Fruit fly (Drosophila melanogaster): ENCODE results near the gene AnxB9.

Gene AnxB9

DNA sequence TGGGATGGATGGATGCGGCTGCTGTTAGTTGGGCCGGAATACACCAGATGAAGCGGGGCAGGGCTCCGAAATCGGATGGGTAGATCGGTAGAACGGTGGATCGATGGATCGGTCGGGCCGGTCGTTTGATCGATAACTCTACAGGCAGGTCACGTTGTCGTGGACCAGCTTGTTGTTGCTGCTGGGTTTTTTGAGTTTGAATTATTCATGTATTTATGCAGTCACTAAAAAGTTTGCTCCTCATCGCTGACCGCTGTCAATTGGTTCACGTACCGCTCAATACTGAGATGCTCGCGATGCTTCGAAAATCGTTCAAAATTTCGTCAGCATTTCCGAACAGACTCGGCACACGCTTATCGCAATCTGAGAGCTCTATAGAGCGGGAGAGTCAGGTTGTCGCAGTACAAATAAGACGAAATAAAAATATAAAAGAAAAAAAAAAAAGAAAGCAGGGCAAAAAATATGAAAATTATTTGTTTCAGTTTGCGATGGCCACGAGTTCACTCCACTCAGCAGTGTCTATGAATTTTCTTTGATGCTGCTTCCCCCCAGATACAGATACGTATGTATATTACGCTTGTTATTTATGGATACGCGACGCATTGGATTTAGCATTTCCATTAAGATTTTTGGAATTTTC, 41.0 kb upstream of the AnxB9 start, which contains the start of gene peg:
Gene peg (minus strand): TSS at position 262 of the 640 bp plus-strand sequence.
- TF ChIP-seq Hr96 (GFP tag; optimal IDR thresholded peaks at IDR 0.05): peak; percentile 0
- no peak for TF ChIP-seq cnc (optimal IDR thresholded peaks at IDR 0.05)
- no peak for TF ChIP-seq CG7101 (tag; optimal IDR thresholded peaks at IDR 0.05)
- TF ChIP-seq Clk (GFP tag; optimal IDR thresholded peaks at IDR 0.05): no peak
- peak; percentile 16 for TF ChIP-seq cic (GFP tag; optimal IDR thresholded peaks at IDR 0.05)
- TF ChIP-seq CG12768 (GFP tag; optimal IDR thresholded peaks at IDR 0.05): peak; percentile 39
- no peak for TF ChIP-seq kay (GFP tag; ENCODE audit: borderline replicate concordance)
- no peak for TF ChIP-seq pad (GFP tag; optimal IDR thresholded peaks at IDR 0.05)
- TF ChIP-seq tj (GFP tag; optimal IDR thresholded peaks at IDR 0.05): peak; percentile 6
- TF ChIP-seq CG11617 (GFP tag; optimal IDR thresholded peaks at IDR 0.05): no peak
- TF ChIP-seq CG33017 (tag; optimal IDR thresholded peaks at IDR 0.05): peak; percentile 24
- no peak for TF ChIP-seq bab1 (GFP tag; optimal IDR thresholded peaks at IDR 0.05)
- TF ChIP-seq CG5204 (GFP tag; optimal IDR thresholded peaks at IDR 0.05): no peak

DNA sequence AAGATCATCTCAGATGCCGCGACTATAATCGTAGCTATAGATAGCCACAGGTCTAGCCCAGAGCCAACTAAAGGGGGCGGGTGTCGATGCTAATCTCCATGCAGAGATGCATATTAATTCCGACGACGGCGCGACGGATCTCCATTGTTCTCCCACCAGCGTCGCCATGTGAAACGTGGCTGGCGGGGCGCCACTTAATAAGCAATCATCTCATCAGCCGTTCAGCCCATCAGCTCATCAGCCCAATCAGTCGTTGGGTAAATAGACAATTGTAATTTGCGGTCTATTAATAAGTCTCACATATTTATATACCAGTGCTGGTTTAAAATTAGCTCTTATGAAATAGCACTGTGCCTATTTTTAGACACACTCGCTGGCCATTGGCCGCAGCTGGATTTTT, 39.5 kb upstream of the AnxB9 start:
- TF ChIP-seq kay (GFP tag; ENCODE audit: borderline replicate concordance): no peak
- TF ChIP-seq cic (GFP tag; optimal IDR thresholded peaks at IDR 0.05): no peak
- TF ChIP-seq tj (GFP tag; optimal IDR thresholded peaks at IDR 0.05): no peak
- no peak for TF ChIP-seq CG5204 (GFP tag; optimal IDR thresholded peaks at IDR 0.05)
- no peak for TF ChIP-seq ovo (GFP tag; optimal IDR thresholded peaks at IDR 0.05)
- no peak for TF ChIP-seq pad (GFP tag; optimal IDR thresholded peaks at IDR 0.05)
- no peak for TF ChIP-seq CG33017 (tag; optimal IDR thresholded peaks at IDR 0.05)
- TF ChIP-seq CG12768 (GFP tag; optimal IDR thresholded peaks at IDR 0.05): no peak
- TF ChIP-seq Clk (GFP tag; optimal IDR thresholded peaks at IDR 0.05): no peak
- no peak for TF ChIP-seq Hr96 (GFP tag; optimal IDR thresholded peaks at IDR 0.05)
- no peak for TF ChIP-seq cnc (optimal IDR thresholded peaks at IDR 0.05)

DNA sequence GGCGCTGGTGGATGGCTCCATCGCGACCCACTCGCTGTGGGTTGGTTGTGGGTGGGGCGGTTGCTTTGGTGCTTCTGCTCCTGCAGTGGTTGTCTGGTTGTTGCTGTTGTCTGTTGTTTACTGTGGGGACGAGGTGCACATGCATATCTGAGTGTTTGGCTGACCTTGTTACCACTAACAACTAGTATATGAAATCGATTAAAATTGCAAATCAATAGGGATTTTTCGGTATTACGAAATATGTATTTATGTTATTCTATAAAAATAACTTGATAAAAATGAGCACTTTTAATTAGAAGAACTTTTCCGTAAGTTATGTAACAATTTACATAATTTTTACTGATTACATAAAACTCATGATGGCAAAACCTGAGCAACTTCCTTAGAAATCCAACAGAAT, 22.6 kb upstream of the AnxB9 start, which contains the start of gene Dhc93AB:
Gene Dhc93AB (minus strand): TSS at position 101 of the 400 bp plus-strand sequence.
- no peak for TF ChIP-seq tj (GFP tag; optimal IDR thresholded peaks at IDR 0.05)
- TF ChIP-seq pad (GFP tag; optimal IDR thresholded peaks at IDR 0.05): no peak
- no peak for TF ChIP-seq ovo (GFP tag; optimal IDR thresholded peaks at IDR 0.05)
- TF ChIP-seq CG5204 (GFP tag; optimal IDR thresholded peaks at IDR 0.05): no peak
- no peak for TF ChIP-seq CG12768 (GFP tag; optimal IDR thresholded peaks at IDR 0.05)
- TF ChIP-seq toe (GFP tag; optimal IDR thresholded peaks at IDR 0.05): no peak
- no peak for TF ChIP-seq CG1620 (GFP tag; optimal IDR thresholded peaks at IDR 0.05)
- TF ChIP-seq CG7045 (GFP tag; optimal IDR thresholded peaks at IDR 0.05): no peak
- no peak for TF ChIP-seq bab1 (GFP tag; optimal IDR thresholded peaks at IDR 0.05)
- TF ChIP-seq cic (GFP tag; optimal IDR thresholded peaks at IDR 0.05): no peak
- TF ChIP-seq cnc (optimal IDR thresholded peaks at IDR 0.05): no peak

DNA sequence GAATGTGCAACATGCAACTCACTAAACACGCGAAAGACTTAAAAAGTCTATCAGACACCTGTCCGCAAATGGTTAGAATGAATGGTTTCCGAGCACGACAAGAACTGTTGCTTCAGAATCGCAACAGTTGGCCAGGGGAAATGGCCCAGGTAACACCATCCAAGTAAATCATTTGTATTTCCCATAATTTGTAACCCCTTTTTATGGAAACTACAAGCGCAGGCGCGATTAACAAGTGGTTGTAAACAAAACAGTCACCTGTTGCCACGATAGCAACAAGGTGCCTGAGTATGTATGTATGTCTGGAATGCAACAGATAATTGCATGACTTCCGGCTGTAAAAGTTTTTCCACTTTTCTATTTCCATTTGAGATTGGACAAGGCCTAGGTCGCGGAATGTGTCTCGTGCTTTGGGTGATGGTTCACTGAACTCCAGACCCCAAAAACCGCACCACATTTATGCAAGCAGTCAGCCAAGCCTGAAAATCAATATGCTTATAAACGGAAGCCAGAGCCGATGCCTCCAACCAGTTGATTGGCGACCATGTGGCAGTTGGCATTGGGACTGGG, 21.4 kb upstream of the AnxB9 start, which contains the start of gene CG12278:
Gene CG12278 (plus strand): TSS at position 520 of the 570 bp plus-strand sequence.
- TF ChIP-seq CG14711 (tag; optimal IDR thresholded peaks at IDR 0.05) (no peak), CG7045 (GFP tag; optimal IDR thresholded peaks at IDR 0.05) (no peak), pad (GFP tag; optimal IDR thresholded peaks at IDR 0.05) (peak; percentile 72), CG33017 (tag; optimal IDR thresholded peaks at IDR 0.05) (no peak), CG11617 (GFP tag; optimal IDR thresholded peaks at IDR 0.05) (no peak)

DNA sequence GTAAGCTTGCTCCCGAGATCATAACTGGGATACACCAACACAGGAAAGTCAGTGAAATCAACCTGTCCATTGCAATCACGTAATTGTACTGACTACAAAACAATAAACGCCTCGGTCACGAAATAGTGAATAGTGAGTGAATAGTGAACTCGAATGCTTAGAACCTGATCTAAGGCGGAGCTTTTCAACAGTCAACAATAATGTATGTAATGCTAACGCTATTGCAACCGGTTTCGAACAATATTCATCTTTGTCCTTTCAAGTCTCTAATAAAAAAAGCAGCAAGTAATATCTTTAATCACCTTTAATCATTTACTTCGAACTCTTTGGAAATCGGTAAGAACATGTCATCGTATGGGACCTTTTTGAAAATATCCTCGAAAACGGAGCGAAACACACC, 19.3 kb upstream of the AnxB9 start, which contains the start of gene CG31189:
Gene CG31189 (minus strand): TSS at position 101 of the 400 bp plus-strand sequence.
- TF ChIP-seq CG1620 (GFP tag; optimal IDR thresholded peaks at IDR 0.05) (no peak), CG5204 (GFP tag; optimal IDR thresholded peaks at IDR 0.05) (no peak), tj (GFP tag; optimal IDR thresholded peaks at IDR 0.05) (no peak), pad (GFP tag; optimal IDR thresholded peaks at IDR 0.05) (no peak), Crg-1 (GFP tag; optimal IDR thresholded peaks at IDR 0.05) (no peak), cnc (optimal IDR thresholded peaks at IDR 0.05) (no peak), CG12768 (GFP tag; optimal IDR thresholded peaks at IDR 0.05) (no peak), kay (GFP tag; ENCODE audit: borderline replicate concordance) (no peak), Hr96 (GFP tag; optimal IDR thresholded peaks at IDR 0.05) (no peak), CG7101 (tag; optimal IDR thresholded peaks at IDR 0.05) (no peak), bab1 (GFP tag; optimal IDR thresholded peaks at IDR 0.05) (no peak), toe (GFP tag; optimal IDR thresholded peaks at IDR 0.05) (no peak), CG14711 (tag; optimal IDR thresholded peaks at IDR 0.05) (no peak)

DNA sequence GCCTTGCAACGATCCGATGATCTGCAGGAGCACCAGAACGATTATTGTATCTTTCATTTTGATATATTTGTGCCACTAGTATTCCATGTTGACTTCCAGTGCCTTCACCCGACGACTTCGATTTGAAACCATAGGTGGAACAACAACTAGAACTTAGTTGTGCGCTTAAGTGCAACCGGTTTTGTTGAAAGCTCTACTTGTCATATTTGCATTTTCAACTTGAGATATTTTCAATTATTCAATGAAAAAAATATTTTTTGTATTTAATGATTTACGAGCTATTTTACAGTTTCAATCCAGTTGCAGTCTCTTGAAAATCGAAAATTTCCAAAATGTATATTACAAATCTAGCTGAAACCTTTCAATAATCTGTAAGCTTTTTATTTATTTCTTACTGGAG, 18.1 kb upstream of the AnxB9 start, which contains the start of gene CG31207:
Gene CG31207 (minus strand): TSS at position 101 of the 400 bp plus-strand sequence.
- TF ChIP-seq Clk (GFP tag; optimal IDR thresholded peaks at IDR 0.05) (no peak), CG1620 (GFP tag; optimal IDR thresholded peaks at IDR 0.05) (no peak), CG14711 (tag; optimal IDR thresholded peaks at IDR 0.05) (no peak), kay (GFP tag; ENCODE audit: borderline replicate concordance) (no peak), CG11617 (GFP tag; optimal IDR thresholded peaks at IDR 0.05) (no peak), Hr96 (GFP tag; optimal IDR thresholded peaks at IDR 0.05) (no peak), Crg-1 (GFP tag; optimal IDR thresholded peaks at IDR 0.05) (no peak), cnc (optimal IDR thresholded peaks at IDR 0.05) (no peak), toe (GFP tag; optimal IDR thresholded peaks at IDR 0.05) (no peak)

DNA sequence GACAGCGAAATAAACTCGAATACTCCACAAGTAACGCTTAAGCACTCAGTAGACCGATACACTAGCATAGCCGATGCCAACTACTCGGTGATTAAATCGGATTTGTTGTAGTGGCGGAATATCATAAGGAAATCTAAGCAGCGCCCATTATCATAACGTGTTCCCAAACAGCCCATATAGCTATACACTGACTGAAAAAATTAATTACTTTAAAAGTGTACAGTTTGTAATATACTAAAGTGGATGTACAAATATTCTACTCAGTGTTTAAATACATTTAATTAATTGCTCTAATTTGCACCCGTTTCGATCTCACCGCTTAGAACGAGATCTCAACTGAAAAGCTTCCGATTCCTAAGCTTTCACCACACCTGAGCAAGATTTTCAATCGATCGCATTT, 16.3 kb upstream of the AnxB9 start, which contains the start of gene CG7079:
Gene CG7079 (minus strand): TSS at position 101 of the 400 bp plus-strand sequence.
- TF ChIP-seq kay (GFP tag; ENCODE audit: borderline replicate concordance) (no peak), tj (GFP tag; optimal IDR thresholded peaks at IDR 0.05) (no peak), cnc (optimal IDR thresholded peaks at IDR 0.05) (no peak), CG1620 (GFP tag; optimal IDR thresholded peaks at IDR 0.05) (no peak), CG11617 (GFP tag; optimal IDR thresholded peaks at IDR 0.05) (no peak), bab1 (GFP tag; optimal IDR thresholded peaks at IDR 0.05) (no peak), CG5204 (GFP tag; optimal IDR thresholded peaks at IDR 0.05) (no peak), CG7045 (GFP tag; optimal IDR thresholded peaks at IDR 0.05) (no peak), toe (GFP tag; optimal IDR thresholded peaks at IDR 0.05) (no peak), CG7101 (tag; optimal IDR thresholded peaks at IDR 0.05) (no peak), Clk (GFP tag; optimal IDR thresholded peaks at IDR 0.05) (no peak), cic (GFP tag; optimal IDR thresholded peaks at IDR 0.05) (no peak), Crg-1 (GFP tag; optimal IDR thresholded peaks at IDR 0.05) (no peak), CG33017 (tag; optimal IDR thresholded peaks at IDR 0.05) (no peak), pad (GFP tag; optimal IDR thresholded peaks at IDR 0.05) (no peak)

Data from whole organism, adult.